Worm (Caenorhabditis elegans) whole organism, L1 larva: ENCODE measurements around the gene sir-2.2.

ENCODE experiments used
- C04F5.9 ChIP-seq: sonication (generic microtip); optimal IDR thresholded peaks from 2 replicates; lab custom pipeline; 2016; ENCODE audit warnings: missing genetic modification characterization, missing compliant biosample characterization
- F16B12.6 ChIP-seq: fragments of 150-350 bp; optimal IDR thresholded peaks from 2 replicates; lab custom pipeline; 2014; ENCODE audit warnings: missing biosample characterization, missing genetic modification characterization
- alr-1 ChIP-seq: fragments of 200-800 bp; sonication (Bioruptor generic); optimal IDR thresholded peaks from 2 replicates; lab custom pipeline; 2018; ENCODE audit warnings: borderline replicate concordance, mild to moderate bottlenecking, missing genetic modification characterization, missing compliant biosample characterization
- ama-1 ChIP-seq: fragments of 150-350 bp; optimal IDR thresholded peaks from 2 replicates; lab custom pipeline; 2014
- blmp-1 ChIP-seq: fragments of 150-350 bp; optimal IDR thresholded peaks from 2 replicates; lab custom pipeline; 2014; ENCODE audit warnings: missing biosample characterization, missing genetic modification characterization
- ceh-63 ChIP-seq: fragments of 200-800 bp; sonication (Bioruptor generic); optimal IDR thresholded peaks from 2 replicates; lab custom pipeline; 2018; ENCODE audit warnings: mild to moderate bottlenecking, missing genetic modification characterization, missing compliant biosample characterization
- dsc-1 ChIP-seq: sonication (generic microtip); optimal IDR thresholded peaks from 2 replicates; lab custom pipeline; 2016; ENCODE audit warnings: mild to moderate bottlenecking, missing genetic modification characterization, missing compliant biosample characterization
- efl-1 ChIP-seq, 4 experiments: fragments of 150-350 bp; optimal IDR thresholded peaks in 3 of 4; peaks in 1 of 4; 1 replicate in 1 of 4; 2 replicates in 3 of 4; lab custom pipeline; 2014; ENCODE audit warnings: missing biosample characterization in 2 of 4, missing genetic modification characterization in 2 of 4, missing genetic modification reagents in 2 of 4
- elt-2 ChIP-seq: sonication (generic microtip); optimal IDR thresholded peaks from 2 replicates; lab custom pipeline; 2016; ENCODE audit warnings: missing genetic modification characterization, mild to moderate bottlenecking, inconsistent platforms, missing compliant biosample characterization, missing genetic modification reagents
- elt-3 ChIP-seq, 6 experiments: fragments of 150-350 bp in 1 of 6; sonication (generic microtip); optimal IDR thresholded peaks; 2 replicates each; lab custom pipeline; 2017 to 2018; ENCODE audit warnings: missing biosample characterization in 6 of 6, missing genetic modification characterization in 6 of 6, inconsistent platforms in 1 of 6
- fkh-10 ChIP-seq: sonication (generic microtip); optimal IDR thresholded peaks from 2 replicates; lab custom pipeline; 2017; ENCODE audit warnings: missing biosample characterization, missing genetic modification reagents, missing genetic modification characterization
- hlh-17 ChIP-seq: fragments of 200-800 bp; sonication (Bioruptor generic); optimal IDR thresholded peaks from 2 replicates; lab custom pipeline; 2018; ENCODE audit warnings: missing genetic modification characterization, mild to moderate bottlenecking, missing compliant biosample characterization, moderate library complexity, borderline replicate concordance
- hpl-2 ChIP-seq: fragments of 150-350 bp; optimal IDR thresholded peaks from 2 replicates; lab custom pipeline; 2014; ENCODE audit warnings: missing biosample characterization, missing genetic modification reagents, missing genetic modification characterization
- jun-1 ChIP-seq: fragments of 150-350 bp; optimal IDR thresholded peaks from 2 replicates; lab custom pipeline; 2014; ENCODE audit warnings: missing biosample characterization, missing genetic modification reagents, missing genetic modification characterization
- lin-13 ChIP-seq: fragments of 150-350 bp; optimal IDR thresholded peaks from 2 replicates; lab custom pipeline; 2014; ENCODE audit warnings: missing biosample characterization, missing genetic modification reagents, missing genetic modification characterization
- lin-14 ChIP-seq: fragments of 200-800 bp; sonication (Bioruptor generic); optimal IDR thresholded peaks from 2 replicates; lab custom pipeline; 2018; ENCODE audit warnings: mild to moderate bottlenecking, missing genetic modification characterization, moderate library complexity, missing compliant biosample characterization
- lin-35 ChIP-seq, 2 experiments: fragments of 150-350 bp; optimal IDR thresholded peaks; 2 replicates each; lab custom pipeline; 2014; ENCODE audit warnings: missing biosample characterization in 2 of 2, missing genetic modification characterization in 2 of 2, missing genetic modification reagents in 2 of 2
- lsy-2 ChIP-seq, 2 experiments: fragments of 150-350 bp; optimal IDR thresholded peaks; 2 replicates each; lab custom pipeline; 2014; ENCODE audit warnings: missing biosample characterization in 2 of 2, missing genetic modification characterization in 2 of 2
- mdl-1 ChIP-seq, 2 experiments: fragments of 150-350 bp; optimal IDR thresholded peaks; 2 replicates each; lab custom pipeline; 2014 to 2017; ENCODE audit warnings: missing biosample characterization in 2 of 2, missing genetic modification characterization in 2 of 2, inconsistent platforms in 1 of 2
- mef-2 ChIP-seq: fragments of 150-350 bp; optimal IDR thresholded peaks from 2 replicates; lab custom pipeline; 2014; ENCODE audit warnings: missing biosample characterization, missing genetic modification characterization
- mep-1 ChIP-seq: fragments of 150-350 bp; optimal IDR thresholded peaks from 2 replicates; lab custom pipeline; 2014; ENCODE audit warnings: missing biosample characterization, missing genetic modification characterization
- nhr-19 ChIP-seq: fragments of 200-800 bp; sonication (Bioruptor generic); conservative IDR thresholded peaks from 2 replicates; pipeline ENCODE4 v1.3.6; 2022; ENCODE audit warnings: missing genetic modification characterization, missing compliant biosample characterization
- nhr-20 ChIP-seq: sonication (generic microtip); optimal IDR thresholded peaks from 2 replicates; lab custom pipeline; 2016; ENCODE audit warnings: mild to moderate bottlenecking, missing genetic modification characterization, missing compliant biosample characterization
- nhr-47 ChIP-seq: sonication (generic microtip); optimal IDR thresholded peaks from 2 replicates; lab custom pipeline; 2016; ENCODE audit warnings: mild to moderate bottlenecking, missing genetic modification characterization, moderate library complexity, missing compliant biosample characterization
- nhr-71 ChIP-seq: sonication (generic microtip); optimal IDR thresholded peaks from 2 replicates; lab custom pipeline; 2016; ENCODE audit warnings: mild to moderate bottlenecking, missing genetic modification characterization, moderate library complexity, missing compliant biosample characterization
- nhr-77 ChIP-seq: fragments of 150-350 bp; optimal IDR thresholded peaks from 2 replicates; lab custom pipeline; 2014; ENCODE audit warnings: missing biosample characterization, missing genetic modification characterization
- nhr-85 ChIP-seq: sonication (generic microtip); peaks from one replicate; lab custom pipeline; 2016; ENCODE audit warnings: missing genetic modification characterization, inconsistent platforms, missing compliant biosample characterization
- nhr-90 ChIP-seq: sonication (generic microtip); optimal IDR thresholded peaks from 2 replicates; lab custom pipeline; 2016; ENCODE audit warnings: mild to moderate bottlenecking, missing genetic modification characterization, missing compliant biosample characterization; ENCODE audit not compliant: poor library complexity
- pag-3 ChIP-seq: sonication (generic microtip); optimal IDR thresholded peaks from 2 replicates; lab custom pipeline; 2017; ENCODE audit warnings: missing genetic modification characterization, mild to moderate bottlenecking, missing compliant biosample characterization, antibody characterized with exemption, borderline replicate concordance; ENCODE audit not compliant: insufficient read depth
- pax-3 ChIP-seq: fragments of 200-800 bp; sonication (Bioruptor generic); optimal IDR thresholded peaks from 2 replicates; lab custom pipeline; 2018; ENCODE audit warnings: mild to moderate bottlenecking, missing genetic modification characterization, moderate library complexity, missing compliant biosample characterization
- pqm-1 ChIP-seq: sonication (generic microtip); optimal IDR thresholded peaks from 3 replicates; lab custom pipeline; 2017; ENCODE audit warnings: missing biosample characterization, missing genetic modification characterization
- skn-1 ChIP-seq: fragments of 150-350 bp; optimal IDR thresholded peaks from 2 replicates; lab custom pipeline; 2014; ENCODE audit warnings: missing biosample characterization, missing genetic modification characterization
- snu-23 ChIP-seq: sonication (generic microtip); optimal IDR thresholded peaks from 2 replicates; lab custom pipeline; 2016; ENCODE audit warnings: missing genetic modification characterization, missing compliant biosample characterization
- sptf-1 ChIP-seq: fragments of 150-350 bp; optimal IDR thresholded peaks from 2 replicates; lab custom pipeline; 2014; ENCODE audit warnings: missing biosample characterization, missing genetic modification characterization
- swsn-7 ChIP-seq: sonication (generic microtip); optimal IDR thresholded peaks from 2 replicates; lab custom pipeline; 2016; ENCODE audit warnings: missing genetic modification characterization, missing compliant biosample characterization
- tbx-2 ChIP-seq: sonication (generic microtip); optimal IDR thresholded peaks from 2 replicates; lab custom pipeline; 2016; ENCODE audit warnings: missing genetic modification characterization, missing compliant biosample characterization
- unc-130 ChIP-seq: fragments of 150-350 bp; optimal IDR thresholded peaks from 2 replicates; lab custom pipeline; 2017; ENCODE audit warnings: missing biosample characterization, missing genetic modification characterization, inconsistent platforms
- unc-30 ChIP-seq: sonication (generic microtip); optimal IDR thresholded peaks from 2 replicates; lab custom pipeline; 2017; ENCODE audit warnings: missing biosample characterization, missing genetic modification characterization
- vab-15 ChIP-seq: sonication (generic microtip); optimal IDR thresholded peaks from 2 replicates; lab custom pipeline; 2017; ENCODE audit warnings: missing genotype, mild to moderate bottlenecking, missing genetic modification characterization, missing compliant biosample characterization
- ztf-4 ChIP-seq: fragments of 150-350 bp; optimal IDR thresholded peaks from 2 replicates; lab custom pipeline; 2014; ENCODE audit warnings: missing biosample characterization, missing genetic modification characterization

sir-2.2 gene

DNA sequence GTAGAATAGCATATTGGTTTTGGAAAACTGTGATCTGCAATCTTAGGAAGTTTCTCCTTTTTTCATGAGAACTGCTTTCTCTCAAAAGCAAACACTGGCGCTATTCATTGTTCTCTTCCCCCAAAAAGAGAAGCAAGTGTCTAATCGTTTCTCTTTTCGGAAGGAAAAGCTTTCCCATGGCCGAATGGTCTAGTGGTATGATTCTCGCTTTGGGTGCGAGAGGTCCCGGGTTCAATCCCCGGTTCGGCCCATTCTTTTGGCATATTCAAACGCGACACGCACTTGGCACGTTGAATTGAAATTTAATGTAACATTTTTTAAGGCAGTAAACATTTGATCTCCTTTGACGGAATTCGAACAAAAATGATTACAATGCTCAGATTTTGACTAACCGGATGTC lies 20.0 kb upstream of the sir-2.2 start:
- TF ChIP-seq F16B12.6 (no peak), nhr-77 (no peak), mef-2 (tag; lab: Kevin White, UChicago) (no peak)
- TF ChIP-seq, all 84 proteins: peak for 0

DNA sequence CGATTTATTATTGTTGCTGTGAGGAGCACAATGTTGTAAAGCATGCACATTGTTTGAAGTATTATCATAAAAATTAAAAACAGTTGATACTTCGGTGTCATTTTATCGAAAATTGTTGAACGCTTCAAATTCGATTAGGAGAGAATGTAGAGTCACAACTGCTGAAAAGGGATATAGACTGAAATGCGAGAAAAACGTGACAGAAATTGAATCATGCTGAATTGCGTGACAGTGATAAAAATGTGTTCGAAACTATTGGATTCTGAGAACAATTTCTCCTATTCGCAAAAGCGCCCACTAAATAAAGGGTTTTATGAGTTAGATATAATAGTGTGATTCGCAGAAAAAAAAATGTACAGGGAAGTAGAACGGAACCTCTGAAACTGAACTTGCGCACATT lies 19.1 kb upstream of the sir-2.2 start, which contains the start of gene srxa-8:
TSS of gene srxa-8 (minus strand) at position 101 of the 400 bp plus-strand sequence.
- TF ChIP-seq swsn-7 (no peak), ztf-4 (tag; lab: Kevin White, UChicago) (no peak), pax-3 (no peak), blmp-1 (no peak), lsy-2 (tag; optimal IDR thresholded peaks at IDR 0.05; lab: Kevin White, UChicago) (no peak), ceh-63 (no peak), hpl-2 (GFP tag; lab: Kevin White, UChicago) (no peak)
- TF ChIP-seq, all 84 proteins: peak for 0

DNA sequence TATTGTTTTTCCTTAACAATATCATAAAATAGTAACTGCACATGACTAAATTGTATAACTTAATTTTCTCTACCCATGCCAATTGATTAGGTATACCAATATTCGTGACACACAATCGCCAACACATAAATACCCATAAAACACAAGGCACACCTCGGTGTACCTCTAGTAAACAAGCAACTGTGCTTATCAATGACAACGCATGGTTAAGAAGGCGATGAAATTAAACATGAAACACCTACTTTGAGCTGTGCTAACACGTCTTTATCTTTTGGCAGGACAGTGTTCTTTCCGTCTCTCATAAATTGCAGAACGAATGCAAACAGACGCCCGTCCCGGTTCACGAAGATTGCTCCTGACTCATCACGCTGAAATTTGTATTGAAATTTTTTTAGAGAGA lies 17.1 kb upstream of the sir-2.2 start:
- peak in 1 of 2 experiments; percentile 60 for TF ChIP-seq lin-35 (GFP tag; optimal IDR thresholded peaks at IDR 0.05; lab: Kevin White, UChicago)
- peak in 1 of 2 experiments; percentile 30 for TF ChIP-seq mdl-1 (tag; optimal IDR thresholded peaks at IDR 0.05; lab: Kevin White, UChicago)
- TF ChIP-seq jun-1 (tag; lab: Kevin White, UChicago): peak; percentile 12
- TF ChIP-seq nhr-85 (tag; lab: Kevin White, UChicago): no peak
- peak; percentile 76 for TF ChIP-seq pqm-1 (tag; lab: Kevin White, UChicago)
- TF ChIP-seq hlh-17 (GFP tag; lab: Kevin White, UChicago): no peak
- no peak for TF ChIP-seq skn-1
- TF ChIP-seq fkh-10 (GFP tag; lab: Kevin White, UChicago): no peak
- TF ChIP-seq lin-13 (GFP tag; lab: Kevin White, UChicago): no peak
- TF ChIP-seq ama-1: no peak
- peak; percentile 88 for TF ChIP-seq elt-2 (tag; lab: Kevin White, UChicago)
- TF ChIP-seq hpl-2 (GFP tag; lab: Kevin White, UChicago): no peak
- peak; percentile 19 for TF ChIP-seq nhr-20 (tag; lab: Kevin White, UChicago)
- TF ChIP-seq nhr-47 (tag; lab: Kevin White, UChicago): no peak
- no peak for TF ChIP-seq sptf-1 (tag; lab: Kevin White, UChicago)
- TF ChIP-seq pag-3: no peak
- TF ChIP-seq lsy-2 (tag; optimal IDR thresholded peaks at IDR 0.05; lab: Kevin White, UChicago): no peak
- TF ChIP-seq vab-15: no peak
- peak; percentile 13 for TF ChIP-seq nhr-90 (tag; lab: Kevin White, UChicago)
- TF ChIP-seq lin-14: peak; percentile 22

DNA sequence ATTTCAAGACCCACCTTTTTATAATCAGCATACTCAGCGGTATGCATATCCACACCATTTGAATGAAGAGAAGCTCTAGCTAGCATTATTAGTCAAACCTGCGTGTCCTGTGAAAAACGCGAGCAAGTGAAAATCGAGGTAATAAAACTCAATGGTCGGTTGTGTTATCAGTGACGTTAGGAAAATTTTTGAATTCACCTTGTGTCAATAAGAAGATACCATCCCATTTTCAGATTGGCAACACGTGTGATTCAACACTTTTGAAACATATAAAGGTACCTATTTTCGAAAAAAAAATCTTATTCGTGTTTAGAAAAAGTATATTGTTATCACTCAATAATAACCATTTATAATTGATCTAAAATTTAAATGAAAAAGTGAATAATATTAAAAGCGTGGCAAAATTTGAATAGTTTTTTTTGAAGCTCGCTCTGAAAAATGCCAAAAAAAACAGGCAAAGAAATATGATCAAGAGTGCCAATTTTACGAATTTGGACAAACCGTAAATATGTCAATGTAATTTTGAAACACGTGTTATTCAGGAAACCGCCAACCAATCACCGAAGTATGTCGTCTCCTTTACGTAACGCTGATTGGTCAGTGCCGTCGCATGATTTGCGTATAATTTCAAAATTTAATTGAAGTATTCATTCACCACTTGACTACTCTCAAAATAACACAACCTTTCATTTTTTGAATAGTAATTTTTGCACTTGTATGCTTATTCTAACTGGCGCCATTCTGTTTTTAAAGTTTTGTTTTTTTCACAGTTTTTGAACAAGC lies 16.0 kb upstream of the sir-2.2 start, which contains the start of gene F46G10.1:
TSS of gene F46G10.1 (minus strand) at position 115 of the 783 bp plus-strand sequence.
- TF ChIP-seq efl-1 (optimal IDR thresholded peaks at IDR 0.05; lab: Kevin White, UChicago) (no peak), efl-1 (GFP tag; optimal IDR thresholded peaks at IDR 0.05 in 1 of 2; lab: Kevin White, UChicago) (peak in 1 of 2 experiments; percentile 90), sptf-1 (tag; lab: Kevin White, UChicago) (no peak), lin-35 (GFP tag; optimal IDR thresholded peaks at IDR 0.05; lab: Kevin White, UChicago) (peak in 1 of 2 experiments; percentile 22), elt-2 (tag; lab: Kevin White, UChicago) (peak; percentile 55)

DNA sequence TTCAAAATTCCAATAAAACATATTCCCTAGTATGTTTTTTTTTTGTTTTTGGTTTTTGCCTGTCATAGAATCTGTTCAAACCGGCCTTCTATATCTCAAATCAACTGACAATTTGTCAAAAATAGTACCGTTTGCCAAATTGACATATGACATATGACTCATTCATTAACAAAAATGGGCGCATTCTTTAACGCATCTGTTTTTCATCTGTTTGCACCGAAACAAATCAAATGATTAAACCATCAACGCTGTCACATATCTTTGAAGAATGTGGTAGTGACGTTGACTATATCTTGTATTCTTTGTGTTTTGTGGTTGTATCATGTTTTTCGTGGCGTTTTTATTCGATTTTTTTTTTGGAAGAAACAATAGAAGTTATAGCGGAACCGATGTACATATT lies 12.8 kb upstream of the sir-2.2 start:
- TF ChIP-seq alr-1 (tag; lab: Kevin White, UChicago): no peak
- peak; percentile 75 for TF ChIP-seq nhr-71
- peak; percentile 7 for TF ChIP-seq snu-23 (GFP tag; lab: Kevin White, UChicago)
- peak; percentile 89 for TF ChIP-seq nhr-85 (tag; lab: Kevin White, UChicago)
- no peak for TF ChIP-seq unc-30 (tag; lab: Kevin White, UChicago)
- no peak for TF ChIP-seq dsc-1
- TF ChIP-seq nhr-19 (GFP tag; lab: Robert Waterston, UW): peak; percentile 28
- TF ChIP-seq tbx-2: peak; percentile 26
- peak; percentile 52 for TF ChIP-seq lin-14
- TF ChIP-seq lin-35 (GFP tag; optimal IDR thresholded peaks at IDR 0.05; lab: Kevin White, UChicago): peak in 1 of 2 experiments; percentile 48
- peak; percentile 46 for TF ChIP-seq vab-15
- peak in 1 of 6 experiments; percentile 87 for TF ChIP-seq elt-3 (tag; optimal IDR thresholded peaks at IDR 0.05; lab: Kevin White, UChicago)
- TF ChIP-seq nhr-20 (tag; lab: Kevin White, UChicago): peak; percentile 55
- TF ChIP-seq C04F5.9 (tag; lab: Kevin White, UChicago): no peak
- TF ChIP-seq mdl-1 (tag; optimal IDR thresholded peaks at IDR 0.05; lab: Kevin White, UChicago): peak in 1 of 2 experiments; percentile 5
- peak; percentile 28 for TF ChIP-seq unc-130 (tag; lab: Kevin White, UChicago)
- peak; percentile 41 for TF ChIP-seq blmp-1
- peak; percentile 43 for TF ChIP-seq mep-1 (tag; lab: Kevin White, UChicago)
